Fruit fly (Drosophila melanogaster) whole organism, prepupa: Measurements from ENCODE around the gene CG46463.

Experiments used
- Blimp-1 ChIP-seq: fragments of 200-800 bp; sonication (Bioruptor generic); optimal IDR thresholded peaks from 3 replicates; lab custom pipeline; 2017; ENCODE audit warnings: missing biosample characterization, missing genetic modification characterization, mild to moderate bottlenecking, moderate library complexity, missing genetic modification reagents
- CG10631 ChIP-seq: fragments of 200-800 bp; sonication (Bioruptor generic); optimal IDR thresholded peaks from 2 replicates; lab custom pipeline; 2016; ENCODE audit warnings: missing biosample characterization, missing genetic modification characterization
- CG10669 ChIP-seq: fragments of 200-800 bp; sonication (Bioruptor generic); optimal IDR thresholded peaks from 3 replicates; lab custom pipeline; 2018; ENCODE audit warnings: missing biosample characterization, mild to moderate bottlenecking, missing genetic modification characterization, moderate library complexity
- CG11294 ChIP-seq: fragments of 200-800 bp; sonication (Bioruptor generic); IDR thresholded peaks from 2 replicates; pipeline ENCODE4 v1.3.6; 2022; ENCODE audit warnings: missing biosample characterization, missing genetic modification characterization
- CG11762 ChIP-seq: fragments of 200-800 bp; sonication (Bioruptor generic); optimal IDR thresholded peaks from 3 replicates; lab custom pipeline; 2016; ENCODE audit warnings: missing biosample characterization, missing genetic modification characterization; ENCODE audit not compliant: insufficient read depth
- CG11902 ChIP-seq: fragments of 200-800 bp; sonication (Bioruptor generic); optimal IDR thresholded peaks from 3 replicates; lab custom pipeline; 2016; ENCODE audit warnings: missing biosample characterization, missing genetic modification characterization
- CG15336 ChIP-seq: fragments of 200-800 bp; sonication (Bioruptor generic); IDR thresholded peaks from 2 replicates; pipeline ENCODE4 v1.3.6; 2022; ENCODE audit warnings: missing biosample characterization, missing genetic modification characterization
- CG1621 ChIP-seq: fragments of 200-800 bp; sonication (Bioruptor generic); optimal IDR thresholded peaks from 3 replicates; lab custom pipeline; 2018; ENCODE audit warnings: missing biosample characterization, mild to moderate bottlenecking, missing genetic modification characterization
- CG16779 ChIP-seq: fragments of 200-800 bp; sonication (Bioruptor generic); optimal IDR thresholded peaks from 3 replicates; lab custom pipeline; 2017; ENCODE audit warnings: missing biosample characterization, mild to moderate bottlenecking, missing genetic modification characterization
- CG3032 ChIP-seq: fragments of 200-800 bp; optimal IDR thresholded peaks from 2 replicates; lab custom pipeline; 2019; ENCODE audit warnings: missing biosample characterization, mild to moderate bottlenecking, missing genetic modification characterization, moderate library complexity
- CG31627 ChIP-seq: fragments of 200-800 bp; sonication (Bioruptor generic); optimal IDR thresholded peaks from 3 replicates; lab custom pipeline; 2016; ENCODE audit warnings: missing biosample characterization, missing genetic modification characterization
- CG3919 ChIP-seq: fragments of 200-800 bp; sonication (Bioruptor generic); optimal IDR thresholded peaks from 3 replicates; lab custom pipeline; 2016; ENCODE audit warnings: missing biosample characterization, missing genetic modification characterization
- CG4318 ChIP-seq: fragments of 200-800 bp; sonication (Bioruptor generic); optimal IDR thresholded peaks from 3 replicates; lab custom pipeline; 2017; ENCODE audit warnings: missing biosample characterization, mild to moderate bottlenecking, missing genetic modification characterization
- CG6276 ChIP-seq: fragments of 200-800 bp; sonication (Bioruptor generic); optimal IDR thresholded peaks from 2 replicates; lab custom pipeline; 2017; ENCODE audit warnings: missing biosample characterization, mild to moderate bottlenecking, missing genetic modification characterization
- CG6808 ChIP-seq: fragments of 200-800 bp; sonication (Bioruptor generic); optimal IDR thresholded peaks from 3 replicates; lab custom pipeline; 2017; ENCODE audit warnings: missing biosample characterization, missing genetic modification characterization, mild to moderate bottlenecking, moderate library complexity, missing genetic modification reagents
- CG6854 ChIP-seq: fragments of 200-800 bp; sonication (Bioruptor generic); optimal IDR thresholded peaks from 2 replicates; lab custom pipeline; 2017; ENCODE audit warnings: missing biosample characterization, mild to moderate bottlenecking, missing genetic modification characterization
- CG7368 ChIP-seq: fragments of 200-800 bp; sonication (Bioruptor generic); optimal IDR thresholded peaks from 3 replicates; lab custom pipeline; 2016; ENCODE audit warnings: missing biosample characterization, missing genetic modification characterization
- CG8319 ChIP-seq: fragments of 200-800 bp; sonication (Bioruptor generic); optimal IDR thresholded peaks from 3 replicates; lab custom pipeline; 2016; ENCODE audit warnings: missing biosample characterization, missing genetic modification characterization
- CG8632 ChIP-seq: fragments of 200-800 bp; sonication (Bioruptor generic); optimal IDR thresholded peaks from 3 replicates; lab custom pipeline; 2016; ENCODE audit warnings: missing biosample characterization, missing genetic modification characterization
- CG9139 ChIP-seq: fragments of 200-800 bp; sonication (Bioruptor generic); optimal IDR thresholded peaks from 3 replicates; lab custom pipeline; 2017; ENCODE audit warnings: missing biosample characterization, mild to moderate bottlenecking, missing genetic modification characterization
- Eip75B ChIP-seq: fragments of 200-800 bp; sonication (Bioruptor generic); optimal IDR thresholded peaks from 3 replicates; lab custom pipeline; 2016; ENCODE audit warnings: missing biosample characterization, missing genetic modification characterization
- Eip78C ChIP-seq: fragments of 200-800 bp; sonication (Bioruptor generic); peaks from one replicate; lab custom pipeline; 2016; ENCODE audit warnings: missing biosample characterization, missing genetic modification characterization
- Eip93F ChIP-seq: fragments of 200-800 bp; sonication (Bioruptor generic); optimal IDR thresholded peaks from 2 replicates; lab custom pipeline; 2016; ENCODE audit warnings: missing biosample characterization, mild to moderate bottlenecking, missing genetic modification characterization
- Ets21C ChIP-seq: fragments of 200-800 bp; sonication (Bioruptor generic); optimal IDR thresholded peaks from 3 replicates; lab custom pipeline; 2016; ENCODE audit warnings: missing biosample characterization, missing genetic modification characterization
- Ets96B ChIP-seq: fragments of 200-800 bp; optimal IDR thresholded peaks from 2 replicates; lab custom pipeline; 2019; ENCODE audit warnings: missing biosample characterization, mild to moderate bottlenecking, missing genetic modification characterization, moderate library complexity
- Gug ChIP-seq: fragments of 200-800 bp; sonication (Bioruptor generic); IDR thresholded peaks from 2 replicates; pipeline ENCODE4 v1.3.6; 2022; ENCODE audit warnings: missing biosample characterization, missing genetic modification characterization
- Hr38 ChIP-seq: sonication (Bioruptor generic); optimal IDR thresholded peaks from 2 replicates; lab custom pipeline; 2016; ENCODE audit warnings: missing biosample characterization, missing genetic modification characterization
- Hr39 ChIP-seq: fragments of 200-800 bp; sonication (Bioruptor generic); optimal IDR thresholded peaks from 2 replicates; lab custom pipeline; 2016; ENCODE audit warnings: missing biosample characterization, missing genetic modification characterization
- Hr4 ChIP-seq: fragments of 200-800 bp; sonication (Bioruptor generic); optimal IDR thresholded peaks from 3 replicates; lab custom pipeline; 2016; ENCODE audit warnings: missing biosample characterization, missing genetic modification characterization
- Lpt ChIP-seq: fragments of 200-800 bp; sonication (Bioruptor generic); optimal IDR thresholded peaks from 3 replicates; lab custom pipeline; 2016; ENCODE audit warnings: missing biosample characterization, missing genetic modification characterization
- Met ChIP-seq: fragments of 200-800 bp; sonication (Bioruptor generic); optimal IDR thresholded peaks from 3 replicates; lab custom pipeline; 2016; ENCODE audit warnings: missing biosample characterization, missing genetic modification characterization
- Smox ChIP-seq: fragments of 200-800 bp; sonication (Bioruptor generic); optimal IDR thresholded peaks from 3 replicates; lab custom pipeline; 2016; ENCODE audit warnings: missing biosample characterization, missing genetic modification characterization
- Sox102F ChIP-seq: fragments of 200-800 bp; sonication (Bioruptor generic); optimal IDR thresholded peaks from 2 replicates; lab custom pipeline; 2016; ENCODE audit warnings: missing biosample characterization, mild to moderate bottlenecking, missing genetic modification characterization
- Sox14 ChIP-seq: fragments of 200-800 bp; sonication (Bioruptor generic); optimal IDR thresholded peaks from 3 replicates; lab custom pipeline; 2016; ENCODE audit warnings: missing biosample characterization, missing genetic modification characterization
- Sox15 ChIP-seq: fragments of 200-800 bp; sonication (Bioruptor generic); optimal IDR thresholded peaks from 3 replicates; lab custom pipeline; 2016; ENCODE audit warnings: missing biosample characterization, missing genetic modification characterization
- achi ChIP-seq: fragments of 200-800 bp; sonication (Bioruptor generic); optimal IDR thresholded peaks from 3 replicates; lab custom pipeline; 2016; ENCODE audit warnings: missing biosample characterization, missing genetic modification characterization
- acj6 ChIP-seq: fragments of 200-800 bp; sonication (Bioruptor generic); optimal IDR thresholded peaks from 3 replicates; lab custom pipeline; 2016; ENCODE audit warnings: missing biosample characterization, missing genetic modification characterization
- cyc ChIP-seq: fragments of 200-800 bp; sonication (Bioruptor generic); optimal IDR thresholded peaks from 3 replicates; lab custom pipeline; 2016; ENCODE audit warnings: missing biosample characterization, missing genetic modification characterization
- dac ChIP-seq: fragments of 200-800 bp; sonication (Bioruptor generic); optimal IDR thresholded peaks from 2 replicates; lab custom pipeline; 2017; ENCODE audit warnings: missing biosample characterization, mild to moderate bottlenecking, missing genetic modification characterization
- dsx ChIP-seq: fragments of 200-800 bp; optimal IDR thresholded peaks from 3 replicates; lab custom pipeline; 2019; ENCODE audit warnings: missing biosample characterization, mild to moderate bottlenecking, missing genetic modification characterization, moderate library complexity; ENCODE audit not compliant: poor library complexity, severe bottlenecking
- fd59A ChIP-seq: fragments of 200-800 bp; sonication (Bioruptor generic); optimal IDR thresholded peaks from 2 replicates; lab custom pipeline; 2017; ENCODE audit warnings: missing biosample characterization, mild to moderate bottlenecking, missing genetic modification characterization, missing genetic modification reagents
- fd85E ChIP-seq: fragments of 200-800 bp; sonication (Bioruptor generic); optimal IDR thresholded peaks from 3 replicates; lab custom pipeline; 2016; ENCODE audit warnings: missing biosample characterization, missing genetic modification characterization
- lz ChIP-seq: fragments of 200-800 bp; sonication (Bioruptor generic); optimal IDR thresholded peaks from 3 replicates; lab custom pipeline; 2016; ENCODE audit warnings: missing biosample characterization, missing genetic modification characterization
- net ChIP-seq: fragments of 200-800 bp; sonication (Bioruptor generic); optimal IDR thresholded peaks from 3 replicates; lab custom pipeline; 2016; ENCODE audit warnings: missing biosample characterization, missing genetic modification characterization
- salr ChIP-seq, 2 experiments: fragments of 200-800 bp; sonication (Bioruptor generic); optimal IDR thresholded peaks; 3 replicates each; lab custom pipeline; 2016 to 2018; ENCODE audit warnings: missing biosample characterization in 2 of 2, missing genetic modification characterization in 2 of 2, mild to moderate bottlenecking in 1 of 2
- ss ChIP-seq, 2 experiments: fragments of 200-800 bp; sonication (Bioruptor generic); optimal IDR thresholded peaks; 2 replicates in 1 of 2; 3 replicates in 1 of 2; lab custom pipeline; 2017 to 2018; ENCODE audit warnings: mild to moderate bottlenecking in 2 of 2, missing biosample characterization in 2 of 2, missing genetic modification characterization in 2 of 2, moderate library complexity in 1 of 2
- svp ChIP-seq: fragments of 200-800 bp; sonication (Bioruptor generic); peaks from one replicate; lab custom pipeline; 2016; ENCODE audit warnings: missing biosample characterization, missing genetic modification characterization
- topi ChIP-seq: fragments of 200-800 bp; sonication (Bioruptor generic); optimal IDR thresholded peaks from 3 replicates; lab custom pipeline; 2016; ENCODE audit warnings: missing biosample characterization, missing genetic modification characterization
- vri ChIP-seq: fragments of 200-800 bp; sonication (Bioruptor generic); optimal IDR thresholded peaks from 3 replicates; lab custom pipeline; 2016; ENCODE audit warnings: missing biosample characterization, mild to moderate bottlenecking, missing genetic modification characterization

Gene CG46463

dm6 chr3L:3512998-3513397 is 51.9 kb downstream of the CG46463 start (continued):
- TF ChIP-seq CG11294 (GFP tag; lab: Robert Waterston, UW) (no peak), Ets96B (peak; percentile 66), CG6854 (GFP tag; lab: Kevin White, UChicago) (no peak), CG1621 (tag; lab: Kevin White, UChicago) (no peak), CG10631 (GFP tag; lab: Kevin White, UChicago) (peak; percentile 81), Smox (peak; percentile 74), CG4318 (GFP tag; lab: Kevin White, UChicago) (peak; percentile 14), CG10669 (peak; percentile 28), CG16779 (peak; percentile 31), achi (GFP tag; lab: Kevin White, UChicago) (peak; percentile 56), CG6808 (GFP tag; lab: Kevin White, UChicago) (peak; percentile 67), Sox15 (no peak), Eip75B (GFP tag; lab: Kevin White, UChicago) (peak; percentile 63), CG11902 (GFP tag; lab: Kevin White, UChicago) (no peak), Met (GFP tag; lab: Kevin White, UChicago) (peak; percentile 77), Sox102F (GFP tag; lab: Kevin White, UChicago) (peak; percentile 65), fd59A (GFP tag; lab: Kevin White, UChicago) (peak; percentile 48), dac (no peak), Blimp-1 (GFP tag; lab: Kevin White, UChicago) (no peak), CG15336 (GFP tag; lab: Robert Waterston, UW) (no peak), Hr4 (GFP tag; lab: Kevin White, UChicago) (no peak), Ets21C (peak; percentile 60), ss (GFP tag; optimal IDR thresholded peaks at IDR 0.05; lab: Kevin White, UChicago) (no peak), CG8632 (GFP tag; lab: Kevin White, UChicago) (peak; percentile 9), Eip93F (GFP tag; lab: Kevin White, UChicago) (no peak), Sox14 (GFP tag; lab: Kevin White, UChicago) (peak; percentile 73), acj6 (GFP tag; lab: Kevin White, UChicago) (peak; percentile 59), Eip78C (GFP tag; lab: Kevin White, UChicago) (peak; percentile 88), topi (GFP tag; lab: Kevin White, UChicago) (peak; percentile 74), CG11762 (GFP tag; lab: Kevin White, UChicago) (peak; percentile 16), Hr39 (peak; percentile 64), Hr38 (GFP tag; lab: Kevin White, UChicago) (no peak), CG3032 (tag; lab: Kevin White, UChicago) (peak; percentile 72)
- TF ChIP-seq, all 60 proteins: peak for 37

dm6 chr3L:3514020-3514419 is 52.9 kb downstream of the CG46463 start:
- TF ChIP-seq Hr4 (GFP tag; lab: Kevin White, UChicago) (no peak), CG4318 (GFP tag; lab: Kevin White, UChicago) (no peak), CG3919 (GFP tag; lab: Kevin White, UChicago) (peak; percentile 60), svp (GFP tag; lab: Kevin White, UChicago) (peak; percentile 94), topi (GFP tag; lab: Kevin White, UChicago) (peak; percentile 87), Eip93F (GFP tag; lab: Kevin White, UChicago) (peak; percentile 81), salr (GFP tag; optimal IDR thresholded peaks at IDR 0.05; lab: Kevin White, UChicago) (peak; percentile 8 to 12), Lpt (GFP tag; lab: Kevin White, UChicago) (no peak), CG16779 (no peak), vri (GFP tag; lab: Kevin White, UChicago) (peak; percentile 81), Ets96B (peak; percentile 73), ss (GFP tag; optimal IDR thresholded peaks at IDR 0.05; lab: Kevin White, UChicago) (peak; percentile 42 to 51), Smox (peak; percentile 83), fd85E (GFP tag; lab: Kevin White, UChicago) (no peak), acj6 (GFP tag; lab: Kevin White, UChicago) (peak; percentile 66), CG6276 (no peak), Eip75B (GFP tag; lab: Kevin White, UChicago) (peak; percentile 75), CG8319 (GFP tag; lab: Kevin White, UChicago) (peak; percentile 27), CG31627 (peak; percentile 81), Sox14 (GFP tag; lab: Kevin White, UChicago) (peak; percentile 77), Gug (no peak), dsx (GFP tag; lab: Kevin White, UChicago) (peak; percentile 74), CG7368 (GFP tag; lab: Kevin White, UChicago) (no peak), lz (GFP tag; lab: Kevin White, UChicago) (peak; percentile 86), Sox102F (GFP tag; lab: Kevin White, UChicago) (peak; percentile 84), Eip78C (GFP tag; lab: Kevin White, UChicago) (peak; percentile 91), Hr39 (peak; percentile 85), CG11762 (GFP tag; lab: Kevin White, UChicago) (no peak), net (peak; percentile 27), CG9139 (GFP tag; lab: Kevin White, UChicago) (no peak), cyc (GFP tag; lab: Kevin White, UChicago) (peak; percentile 81)
